4 fruit fly cellular contexts compared by ENCODE assay signal in the genomic region with DNA sequence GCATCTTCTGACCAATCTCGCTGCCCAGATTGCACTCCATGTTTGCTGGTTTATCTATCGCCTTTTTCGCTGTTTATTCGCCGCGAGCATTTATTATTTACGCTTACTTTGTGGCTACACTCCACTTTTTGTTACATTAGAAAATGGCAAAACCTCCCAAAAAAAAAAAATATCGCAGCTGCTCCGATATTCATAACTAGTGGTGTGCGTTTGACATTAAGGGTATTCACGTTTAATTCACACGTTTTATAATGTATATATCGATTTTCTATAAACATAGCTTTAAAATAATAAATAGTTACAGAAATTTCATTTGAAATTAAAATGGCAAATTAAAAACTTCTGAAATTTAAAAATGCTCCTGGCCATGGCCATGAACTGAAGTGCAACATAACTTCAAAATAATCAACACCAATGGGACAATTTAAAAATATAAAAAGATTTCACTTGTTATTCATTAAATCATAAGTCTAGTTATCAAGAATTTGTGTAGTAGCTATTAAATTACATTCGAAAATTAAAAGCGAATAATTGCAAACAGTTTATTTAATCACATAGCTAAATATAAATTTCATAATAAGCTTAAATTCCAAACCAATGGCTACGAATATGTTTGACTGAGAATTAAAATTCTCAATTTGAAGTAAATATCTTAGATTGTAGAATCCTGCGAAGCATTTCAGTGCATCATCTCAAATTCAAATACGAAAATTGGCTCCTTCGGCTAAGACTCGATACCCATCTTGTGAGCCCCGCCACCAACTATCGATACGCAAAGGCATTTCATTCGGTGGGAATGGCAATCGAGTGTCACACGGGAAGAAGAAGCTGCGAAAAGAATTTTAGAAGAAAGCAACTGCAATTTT.
TF ChIP-seq lines count a peak whose summit lies in the region.

A gene (minus strand): TSS at position 203 of the 866 bp plus-strand sequence.
A gene (plus strand): TSS at position 784 of the 866 bp plus-strand sequence.

TF ChIP-seq in whole organism, adult, 20 proteins besides CTCF, POLR2A, EP300 and RAD21 (continued from another document):
- TF ChIP-seq CG12768 (GFP tag; optimal IDR thresholded peaks at IDR 0.05; lab: Kevin White, UChicago) (peak; percentile 37), Clk (GFP tag; optimal IDR thresholded peaks at IDR 0.05; lab: Kevin White, UChicago) (no peak)

TF ChIP-seq in whole organism, embryonic, 481 proteins besides CTCF, POLR2A, EP300 and RAD21 (continued from another document and continues in another):
- peak; percentile 5 for TF ChIP-seq CG4820 (GFP tag; optimal IDR thresholded peaks at IDR 0.05; lab: Kevin White, UChicago)
- TF ChIP-seq HLH3B (GFP tag; IDR thresholded peaks at IDR 0.05; lab: Robert Waterston, UW) = peak; percentile 29; the same call in 1 of the 2 replicates
- peak; percentile 45; the same call in 2 of the 3 replicates for TF ChIP-seq CG34422 (GFP tag; IDR thresholded peaks at IDR 0.05; lab: Robert Waterston, UW)
- TF ChIP-seq hbn (GFP tag; IDR thresholded peaks at IDR 0.05; lab: Robert Waterston, UW; ENCODE audit: partially characterized antibody) = peak; percentile 54
- TF ChIP-seq disco-r (GFP tag; optimal IDR thresholded peaks at IDR 0.05; lab: Kevin White, UChicago) = no peak
- TF ChIP-seq gsb-n (tag; optimal IDR thresholded peaks at IDR 0.05; lab: Kevin White, UChicago) = no peak
- peak; percentile 52 for TF ChIP-seq CG13287 (GFP tag; IDR thresholded peaks at IDR 0.05; lab: Robert Waterston, UW; ENCODE audit: partially characterized antibody)
- TF ChIP-seq NfI (GFP tag; optimal IDR thresholded peaks at IDR 0.05; lab: Kevin White, UChicago) = peak; percentile 31
- peak; percentile 60; the same call in 1 of the 3 replicates for TF ChIP-seq mld (GFP tag; IDR thresholded peaks at IDR 0.05; lab: Robert Waterston, UW; ENCODE audit: partially characterized antibody)
- no peak for TF ChIP-seq emc (GFP tag; optimal IDR thresholded peaks at IDR 0.05; lab: Kevin White, UChicago)
- no peak for TF ChIP-seq CG3407 (GFP tag; optimal IDR thresholded peaks at IDR 0.05; lab: Kevin White, UChicago)
- peak; percentile 17 for TF ChIP-seq mam (GFP tag; optimal IDR thresholded peaks at IDR 0.05; lab: Kevin White, UChicago)
- peak; percentile 49; the same call in 1 of the 3 replicates for TF ChIP-seq zen2 (GFP tag; IDR thresholded peaks at IDR 0.05; lab: Robert Waterston, UW; ENCODE audit: partially characterized antibody)
- no peak for TF ChIP-seq luna (GFP tag; optimal IDR thresholded peaks at IDR 0.05; lab: Kevin White, UChicago)
- TF ChIP-seq Ptx1 (GFP tag; IDR thresholded peaks at IDR 0.05; lab: Robert Waterston, UW) = peak; percentile 35; the same call in 1 of the 2 replicates
- TF ChIP-seq Optix (GFP tag; IDR thresholded peaks at IDR 0.05; lab: Robert Waterston, UW) = no peak
- no peak for TF ChIP-seq Atf6 (GFP tag; IDR thresholded peaks at IDR 0.05; lab: Robert Waterston, UW)
- TF ChIP-seq H2.0 (GFP tag; IDR thresholded peaks at IDR 0.05; lab: Robert Waterston, UW) = 0 out of 2 replicates have a peak, but pooled peaks have one; percentile 10
- no peak for TF ChIP-seq CG12299 (tag; optimal IDR thresholded peaks at IDR 0.05; lab: Kevin White, UChicago)
- TF ChIP-seq Chrac-16 (GFP tag; optimal IDR thresholded peaks at IDR 0.05; lab: Kevin White, UChicago) = no peak
- no peak for TF ChIP-seq abd-A (tag; optimal IDR thresholded peaks at IDR 0.05; lab: Kevin White, UChicago)
- no peak for TF ChIP-seq CG9609 (GFP tag; optimal IDR thresholded peaks at IDR 0.05; lab: Kevin White, UChicago)
- TF ChIP-seq trh (GFP tag; optimal IDR thresholded peaks at IDR 0.05; lab: Kevin White, UChicago) = peak; percentile 36
- TF ChIP-seq lmd (GFP tag; IDR thresholded peaks at IDR 0.05; lab: Robert Waterston, UW) = peak; percentile 22; the same call in 1 of the 2 replicates
- TF ChIP-seq CG2129 (GFP tag; IDR thresholded peaks at IDR 0.05; lab: Robert Waterston, UW; ENCODE audit: partially characterized antibody) = peak; percentile 17
- TF ChIP-seq sc (optimal IDR thresholded peaks at IDR 0.05; lab: Kevin White, UChicago) = no peak
- TF ChIP-seq sc (GFP tag; optimal IDR thresholded peaks at IDR 0.05; lab: Kevin White, UChicago) = no peak
- 0 out of 2 replicates have a peak, but pooled peaks have one; percentile 17 for TF ChIP-seq ssp (GFP tag; IDR thresholded peaks at IDR 0.05; lab: Robert Waterston, UW)
- no peak for TF ChIP-seq ash1 (GFP tag; optimal IDR thresholded peaks at IDR 0.05; lab: Kevin White, UChicago)
- TF ChIP-seq CG31365 (tag; optimal IDR thresholded peaks at IDR 0.05; lab: Kevin White, UChicago) = no peak
- peak; percentile 42 for TF ChIP-seq CG8924 (tag; optimal IDR thresholded peaks at IDR 0.05; lab: Kevin White, UChicago)
- TF ChIP-seq jigr1 (GFP tag; IDR thresholded peaks at IDR 0.05; lab: Robert Waterston, UW) = no peak
- peak; percentile 49; the same call in 1 of the 2 replicates for TF ChIP-seq CG32532 (GFP tag; IDR thresholded peaks at IDR 0.05; lab: Robert Waterston, UW)
- TF ChIP-seq CG16813 (GFP tag; IDR thresholded peaks at IDR 0.05; lab: Robert Waterston, UW; ENCODE audit: partially characterized antibody) = peak; percentile 71
- TF ChIP-seq so (GFP tag; IDR thresholded peaks at IDR 0.05; lab: Robert Waterston, UW) = no peak
- TF ChIP-seq CG5245 (GFP tag; optimal IDR thresholded peaks at IDR 0.05; lab: Kevin White, UChicago) = no peak

TF ChIP-seq in whole organism, prepupa, 60 proteins besides CTCF, POLR2A, EP300 and RAD21 (continued from another document):
- TF ChIP-seq CG31627 (GFP tag; optimal IDR thresholded peaks at IDR 0.05; lab: Kevin White, UChicago) = peak; percentile 56
- no peak for TF ChIP-seq CG6854 (GFP tag; optimal IDR thresholded peaks at IDR 0.05; lab: Kevin White, UChicago)
- TF ChIP-seq spab (GFP tag; optimal IDR thresholded peaks at IDR 0.05; lab: Kevin White, UChicago) = no peak
- TF ChIP-seq Sox14 (GFP tag; optimal IDR thresholded peaks at IDR 0.05; lab: Kevin White, UChicago) = no peak
- no peak for TF ChIP-seq CG1621 (tag; optimal IDR thresholded peaks at IDR 0.05; lab: Kevin White, UChicago)
- TF ChIP-seq fd59A (GFP tag; optimal IDR thresholded peaks at IDR 0.05; lab: Kevin White, UChicago) = no peak
- no peak for TF ChIP-seq CG10631 (GFP tag; optimal IDR thresholded peaks at IDR 0.05; lab: Kevin White, UChicago)
- TF ChIP-seq CG3032 (tag; optimal IDR thresholded peaks at IDR 0.05; lab: Kevin White, UChicago) = peak; percentile 49
- TF ChIP-seq CG6808 (GFP tag; optimal IDR thresholded peaks at IDR 0.05; lab: Kevin White, UChicago) = no peak
- TF ChIP-seq Ets96B (tag; optimal IDR thresholded peaks at IDR 0.05; lab: Kevin White, UChicago) = no peak
- peak; percentile 40 for TF ChIP-seq CG6792 (GFP tag; optimal IDR thresholded peaks at IDR 0.05; lab: Kevin White, UChicago)
- TF ChIP-seq CG8319 (GFP tag; optimal IDR thresholded peaks at IDR 0.05; lab: Kevin White, UChicago) = no peak
- no peak for TF ChIP-seq acj6 (GFP tag; optimal IDR thresholded peaks at IDR 0.05; lab: Kevin White, UChicago)
- peak; percentile 46; the same call in 1 of the 3 replicates for TF ChIP-seq CG6163 (GFP tag; IDR thresholded peaks at IDR 0.05; lab: Robert Waterston, UW)
- TF ChIP-seq svp (GFP tag; lab: Kevin White, UChicago) = no peak
- TF ChIP-seq CG10669 (GFP tag; optimal IDR thresholded peaks at IDR 0.05; lab: Kevin White, UChicago) = no peak
- TF ChIP-seq Lpt (GFP tag; optimal IDR thresholded peaks at IDR 0.05; lab: Kevin White, UChicago) = no peak
- no peak for TF ChIP-seq Met (GFP tag; optimal IDR thresholded peaks at IDR 0.05; lab: Kevin White, UChicago)
- no peak for TF ChIP-seq CG7368 (GFP tag; optimal IDR thresholded peaks at IDR 0.05; lab: Kevin White, UChicago)
- TF ChIP-seq CG6276 (GFP tag; optimal IDR thresholded peaks at IDR 0.05; lab: Kevin White, UChicago) = no peak
- TF ChIP-seq Gug (GFP tag; IDR thresholded peaks at IDR 0.05; lab: Robert Waterston, UW) = peak; percentile 25; the same call in 1 of the 2 replicates
- TF ChIP-seq CG16779 (tag; optimal IDR thresholded peaks at IDR 0.05; lab: Kevin White, UChicago) = no peak
- TF ChIP-seq lz (GFP tag; optimal IDR thresholded peaks at IDR 0.05; lab: Kevin White, UChicago) = peak; percentile 54
- TF ChIP-seq Eip78C (GFP tag; lab: Kevin White, UChicago) = no peak
- no peak for TF ChIP-seq achi (GFP tag; optimal IDR thresholded peaks at IDR 0.05; lab: Kevin White, UChicago)
- TF ChIP-seq CG32006 (GFP tag; optimal IDR thresholded peaks at IDR 0.05; lab: Kevin White, UChicago) = no peak
- TF ChIP-seq esn (GFP tag; optimal IDR thresholded peaks at IDR 0.05; lab: Kevin White, UChicago) = peak; percentile 59
- no peak for TF ChIP-seq dac (GFP tag; optimal IDR thresholded peaks at IDR 0.05; lab: Kevin White, UChicago)
- peak; percentile 28 for TF ChIP-seq CG11762 (GFP tag; optimal IDR thresholded peaks at IDR 0.05; lab: Kevin White, UChicago; ENCODE audit: insufficient read depth)
- no peak for TF ChIP-seq CG8632 (GFP tag; optimal IDR thresholded peaks at IDR 0.05; lab: Kevin White, UChicago)
- no peak for TF ChIP-seq Eip93F (GFP tag; optimal IDR thresholded peaks at IDR 0.05; lab: Kevin White, UChicago)
- TF ChIP-seq net (GFP tag; optimal IDR thresholded peaks at IDR 0.05; lab: Kevin White, UChicago) = no peak
- TF ChIP-seq vri (GFP tag; optimal IDR thresholded peaks at IDR 0.05; lab: Kevin White, UChicago) = no peak
- no peak for TF ChIP-seq CG4318 (GFP tag; optimal IDR thresholded peaks at IDR 0.05; lab: Kevin White, UChicago)
- TF ChIP-seq Sox15 (GFP tag; optimal IDR thresholded peaks at IDR 0.05; lab: Kevin White, UChicago) = peak; percentile 27

TF ChIP-seq in whole organism, wandering third instar larva, 38 proteins besides CTCF, POLR2A, EP300 and RAD21 (continued from another document):
- no peak for TF ChIP-seq Hr78 (GFP tag; optimal IDR thresholded peaks at IDR 0.05; lab: Kevin White, UChicago)
- no peak for TF ChIP-seq Rel (GFP tag; optimal IDR thresholded peaks at IDR 0.05; lab: Kevin White, UChicago)
- TF ChIP-seq Rel (tag; optimal IDR thresholded peaks at IDR 0.05; lab: Kevin White, UChicago) = no peak
- TF ChIP-seq lola (GFP tag; optimal IDR thresholded peaks at IDR 0.05; lab: Kevin White, UChicago) = no peak
- TF ChIP-seq CrebA (GFP tag; optimal IDR thresholded peaks at IDR 0.05; lab: Kevin White, UChicago; ENCODE audit: borderline replicate concordance) = no peak
- TF ChIP-seq CG32264 (GFP tag; optimal IDR thresholded peaks at IDR 0.05; lab: Kevin White, UChicago) = no peak
- no peak for TF ChIP-seq N (GFP tag; optimal IDR thresholded peaks at IDR 0.05; lab: Kevin White, UChicago)
- no peak for TF ChIP-seq GATAd (GFP tag; optimal IDR thresholded peaks at IDR 0.05; lab: Kevin White, UChicago)
- TF ChIP-seq psq (GFP tag; optimal IDR thresholded peaks at IDR 0.05; lab: Kevin White, UChicago) = peak; percentile 48
- no peak for TF ChIP-seq Dif (GFP tag; optimal IDR thresholded peaks at IDR 0.05; lab: Kevin White, UChicago; ENCODE audit: partially characterized antibody)
- TF ChIP-seq Myc (optimal IDR thresholded peaks at IDR 0.05; lab: Kevin White, UChicago) = peak; percentile 26
- no peak for TF ChIP-seq Abd-B (GFP tag; optimal IDR thresholded peaks at IDR 0.05; lab: Kevin White, UChicago)
- TF ChIP-seq Dfd (GFP tag; optimal IDR thresholded peaks at IDR 0.05; lab: Kevin White, UChicago) = no peak
